Worm (Caenorhabditis elegans) whole organism, late embryonic: Measurements from ENCODE around the gene F48F5.6.

Experiments
- K02D7.2 ChIP-seq: sonication (generic microtip); optimal IDR thresholded peaks from 2 replicates; lab custom pipeline; 2017; ENCODE audit warnings: mild to moderate bottlenecking, missing genetic modification characterization, missing compliant biosample characterization
- T23F11.4 ChIP-seq: fragments of 200-800 bp; sonication (Bioruptor generic); optimal IDR thresholded peaks from 2 replicates; lab custom pipeline; 2018; ENCODE audit warnings: mild to moderate bottlenecking, missing genetic modification characterization, missing compliant biosample characterization
- ceh-18 ChIP-seq: sonication (generic microtip); optimal IDR thresholded peaks from 2 replicates; lab custom pipeline; 2016; ENCODE audit warnings: missing genetic modification characterization, missing compliant biosample characterization
- ceh-19 ChIP-seq: fragments of 200-800 bp; sonication (Bioruptor generic); optimal IDR thresholded peaks from 2 replicates; lab custom pipeline; 2018; ENCODE audit warnings: mild to moderate bottlenecking, missing genetic modification characterization, missing compliant biosample characterization
- ceh-31 ChIP-seq: sonication (generic microtip); optimal IDR thresholded peaks from 2 replicates; lab custom pipeline; 2016; ENCODE audit warnings: missing genetic modification characterization, missing compliant biosample characterization
- ceh-48 ChIP-seq: sonication (generic microtip); optimal IDR thresholded peaks from 2 replicates; lab custom pipeline; 2016; ENCODE audit warnings: missing genetic modification characterization, inconsistent platforms, missing compliant biosample characterization
- ceh-6 ChIP-seq: fragments of 200-800 bp; sonication (Bioruptor generic); optimal IDR thresholded peaks from 2 replicates; lab custom pipeline; 2018; ENCODE audit warnings: mild to moderate bottlenecking, missing genetic modification characterization, missing compliant biosample characterization
- ceh-9 ChIP-seq: sonication (generic microtip); optimal IDR thresholded peaks from 2 replicates; lab custom pipeline; 2016; ENCODE audit warnings: mild to moderate bottlenecking, missing genetic modification characterization, inconsistent platforms, missing compliant biosample characterization
- dve-1 ChIP-seq: sonication (generic microtip); optimal IDR thresholded peaks from 2 replicates; lab custom pipeline; 2017; ENCODE audit warnings: antibody characterized with exemption, mild to moderate bottlenecking, missing genetic modification characterization, missing compliant biosample characterization
- elt-2 ChIP-seq: sonication (generic microtip); optimal IDR thresholded peaks from 2 replicates; lab custom pipeline; 2016; ENCODE audit warnings: missing genetic modification reagents, missing genetic modification characterization, missing compliant biosample characterization
- elt-4 ChIP-seq: sonication (generic microtip); optimal IDR thresholded peaks from 2 replicates; lab custom pipeline; 2016; ENCODE audit warnings: missing genetic modification characterization, missing compliant biosample characterization
- ets-4 ChIP-seq: sonication (generic microtip); optimal IDR thresholded peaks from 2 replicates; lab custom pipeline; 2016; ENCODE audit warnings: missing genetic modification characterization, missing compliant biosample characterization
- eyg-1 ChIP-seq: sonication (generic microtip); optimal IDR thresholded peaks from 2 replicates; lab custom pipeline; 2016; ENCODE audit warnings: missing genotype, missing genetic modification characterization, missing compliant biosample characterization
- fkh-10 ChIP-seq: fragments of 150-350 bp; optimal IDR thresholded peaks from 2 replicates; lab custom pipeline; 2014; ENCODE audit warnings: missing biosample characterization, missing genetic modification reagents, missing genetic modification characterization
- fkh-6 ChIP-seq: sonication (generic microtip); optimal IDR thresholded peaks from 2 replicates; lab custom pipeline; 2016; ENCODE audit warnings: missing genetic modification characterization, missing compliant biosample characterization
- hlh-13 ChIP-seq: fragments of 200-800 bp; sonication (Bioruptor generic); optimal IDR thresholded peaks from 2 replicates; lab custom pipeline; 2018; ENCODE audit warnings: mild to moderate bottlenecking, missing genetic modification characterization, missing compliant biosample characterization
- hlh-6 ChIP-seq: sonication (generic microtip); optimal IDR thresholded peaks from 2 replicates; lab custom pipeline; 2016; ENCODE audit warnings: missing genotype, missing genetic modification characterization, missing compliant biosample characterization
- hlh-8 ChIP-seq: sonication (generic microtip); optimal IDR thresholded peaks from 2 replicates; lab custom pipeline; 2016; ENCODE audit warnings: missing genotype, missing genetic modification characterization, missing compliant biosample characterization
- lim-6 ChIP-seq: sonication (generic microtip); optimal IDR thresholded peaks from 2 replicates; lab custom pipeline; 2016; ENCODE audit warnings: missing genetic modification characterization, missing compliant biosample characterization
- lin-11 ChIP-seq: fragments of 200-800 bp; sonication (Bioruptor generic); optimal IDR thresholded peaks from 2 replicates; lab custom pipeline; 2018; ENCODE audit warnings: mild to moderate bottlenecking, missing genetic modification characterization, missing compliant biosample characterization
- madf-2 ChIP-seq: sonication (generic microtip); optimal IDR thresholded peaks from 2 replicates; lab custom pipeline; 2017; ENCODE audit warnings: missing genetic modification characterization, missing compliant biosample characterization
- mec-3 ChIP-seq: sonication (generic microtip); optimal IDR thresholded peaks from 2 replicates; lab custom pipeline; 2016; ENCODE audit warnings: borderline replicate concordance, missing genetic modification characterization, missing compliant biosample characterization
- nfya-1 ChIP-seq: sonication (generic microtip); optimal IDR thresholded peaks from 2 replicates; lab custom pipeline; 2017; ENCODE audit warnings: missing genetic modification characterization, mild to moderate bottlenecking, missing compliant biosample characterization, antibody characterized with exemption, moderate library complexity
- nhr-11 ChIP-seq: fragments of 150-350 bp; optimal IDR thresholded peaks from 2 replicates; lab custom pipeline; 2014; ENCODE audit warnings: missing biosample characterization, missing genetic modification characterization
- nhr-232 ChIP-seq: sonication (generic microtip); optimal IDR thresholded peaks from 2 replicates; lab custom pipeline; 2016; ENCODE audit warnings: missing genetic modification characterization, missing compliant biosample characterization
- odd-2 ChIP-seq: sonication (generic microtip); optimal IDR thresholded peaks from 2 replicates; lab custom pipeline; 2017; ENCODE audit warnings: antibody characterized with exemption, mild to moderate bottlenecking, missing genetic modification characterization, missing compliant biosample characterization
- pag-3 ChIP-seq: sonication (generic microtip); optimal IDR thresholded peaks from 2 replicates; lab custom pipeline; 2016; ENCODE audit warnings: missing compliant biosample characterization, missing genetic modification characterization, borderline replicate concordance
- pat-9 ChIP-seq: fragments of 200-800 bp; sonication (Bioruptor generic); optimal IDR thresholded peaks from 2 replicates; lab custom pipeline; 2018; ENCODE audit warnings: mild to moderate bottlenecking, missing genetic modification characterization, moderate library complexity, missing compliant biosample characterization
- pha-2 ChIP-seq: sonication (generic microtip); optimal IDR thresholded peaks from 2 replicates; lab custom pipeline; 2017; ENCODE audit warnings: mild to moderate bottlenecking, missing genetic modification characterization, missing compliant biosample characterization
- ref-2 ChIP-seq: sonication (generic microtip); optimal IDR thresholded peaks from 2 replicates; lab custom pipeline; 2016; ENCODE audit warnings: missing genetic modification characterization, missing compliant biosample characterization
- rnt-1 ChIP-seq: sonication (generic microtip); optimal IDR thresholded peaks from 2 replicates; lab custom pipeline; 2016; ENCODE audit warnings: missing genetic modification characterization, missing compliant biosample characterization
- sdc-2 ChIP-seq: sonication (generic microtip); optimal IDR thresholded peaks from 2 replicates; lab custom pipeline; 2016; ENCODE audit warnings: missing genotype, missing genetic modification characterization, missing compliant biosample characterization
- sox-2 ChIP-seq: fragments of 200-800 bp; sonication (Bioruptor generic); IDR thresholded peaks from 2 replicates; pipeline ENCODE4 v1.3.6; 2022; ENCODE audit warnings: missing genetic modification reagents, missing genetic modification characterization, missing compliant biosample characterization
- sox-4 ChIP-seq: sonication (generic microtip); optimal IDR thresholded peaks from 2 replicates; lab custom pipeline; 2017; ENCODE audit warnings: mild to moderate bottlenecking, missing genetic modification characterization, inconsistent platforms, missing compliant biosample characterization
- syd-9 ChIP-seq: sonication (generic microtip); optimal IDR thresholded peaks from 2 replicates; lab custom pipeline; 2016; ENCODE audit warnings: mild to moderate bottlenecking, missing genetic modification characterization, moderate library complexity, missing compliant biosample characterization
- tbx-2 ChIP-seq: sonication (generic microtip); optimal IDR thresholded peaks from 2 replicates; lab custom pipeline; 2016; ENCODE audit warnings: missing genetic modification characterization, missing compliant biosample characterization
- tbx-7 ChIP-seq: sonication (generic microtip); optimal IDR thresholded peaks from 2 replicates; lab custom pipeline; 2016; ENCODE audit warnings: missing genotype, missing genetic modification characterization, missing compliant biosample characterization
- unc-3 ChIP-seq, 2 experiments: fragments of 200-800 bp in 1 of 2; sonication (Bioruptor generic) in 1 of 2; sonication (generic microtip) in 1 of 2; conservative IDR thresholded peaks in 1 of 2; optimal IDR thresholded peaks in 1 of 2; 2 replicates each; pipeline versions ENCODE4 v1.3.6 to Lab custom; 2016 to 2022; ENCODE audit warnings: missing compliant biosample characterization in 2 of 2, missing genetic modification characterization in 2 of 2, missing genetic modification reagents in 1 of 2
- unc-42 ChIP-seq: sonication (generic microtip); optimal IDR thresholded peaks from 2 replicates; lab custom pipeline; 2016; ENCODE audit warnings: missing genotype, missing genetic modification characterization, missing compliant biosample characterization

The F48F5.6 gene

ce11 chrV:20479013-20479739 is 26.2 kb upstream of the F48F5.6 start, which contains the start of the genes calf-1 and rpl-2:
Gene calf-1, minus strand, starts transcription at chrV:20479089.
Gene rpl-2, plus strand, starts transcription at chrV:20479689.
- no peak for TF ChIP-seq K02D7.2 (tag; lab: Kevin White, UChicago)
- no peak for TF ChIP-seq madf-2 (tag; lab: Kevin White, UChicago)
- no peak for TF ChIP-seq T23F11.4
- TF ChIP-seq hlh-8 (tag; lab: Kevin White, UChicago): no peak
- no peak for TF ChIP-seq pat-9 (tag; lab: Kevin White, UChicago)
- no peak for TF ChIP-seq sox-2 (GFP tag; lab: Robert Waterston, UW)
- TF ChIP-seq ceh-6 (GFP tag; lab: Kevin White, UChicago): no peak
- no peak for TF ChIP-seq eyg-1 (tag; lab: Kevin White, UChicago)
- TF ChIP-seq lin-11: no peak
- no peak for TF ChIP-seq dve-1 (tag; lab: Kevin White, UChicago)
- TF ChIP-seq nfya-1: peak; percentile 56
- no peak for TF ChIP-seq unc-3 (GFP tag; conservative IDR thresholded peaks at IDR 0.05; lab: Robert Waterston, UW)
- no peak for TF ChIP-seq unc-3 (tag; optimal IDR thresholded peaks at IDR 0.05; lab: Kevin White, UChicago)
- no peak for TF ChIP-seq tbx-7 (tag; lab: Kevin White, UChicago)
- no peak for TF ChIP-seq ceh-19
- TF ChIP-seq hlh-13 (GFP tag; lab: Kevin White, UChicago): no peak
- no peak for TF ChIP-seq sdc-2 (tag; lab: Kevin White, UChicago)
- TF ChIP-seq ceh-48 (tag; lab: Kevin White, UChicago): peak; percentile 83
- TF ChIP-seq ref-2 (tag; lab: Kevin White, UChicago): no peak
- peak; percentile 11 for TF ChIP-seq elt-2 (tag; lab: Kevin White, UChicago)
- TF ChIP-seq fkh-6 (tag; lab: Kevin White, UChicago): no peak
- no peak for TF ChIP-seq lim-6 (tag; lab: Kevin White, UChicago)
- peak; percentile 49 for TF ChIP-seq ceh-31 (tag; lab: Kevin White, UChicago)
- TF ChIP-seq fkh-10 (GFP tag; lab: Kevin White, UChicago): no peak
- no peak for TF ChIP-seq syd-9 (tag; lab: Kevin White, UChicago)
- TF ChIP-seq odd-2 (tag; lab: Kevin White, UChicago): no peak
- TF ChIP-seq ceh-18 (tag; lab: Kevin White, UChicago): no peak
- TF ChIP-seq pag-3: no peak
- no peak for TF ChIP-seq nhr-232
- peak; percentile 84 for TF ChIP-seq unc-42 (tag; lab: Kevin White, UChicago)
- no peak for TF ChIP-seq rnt-1 (tag; lab: Kevin White, UChicago)
- no peak for TF ChIP-seq sox-4 (tag; lab: Kevin White, UChicago)

DNA sequence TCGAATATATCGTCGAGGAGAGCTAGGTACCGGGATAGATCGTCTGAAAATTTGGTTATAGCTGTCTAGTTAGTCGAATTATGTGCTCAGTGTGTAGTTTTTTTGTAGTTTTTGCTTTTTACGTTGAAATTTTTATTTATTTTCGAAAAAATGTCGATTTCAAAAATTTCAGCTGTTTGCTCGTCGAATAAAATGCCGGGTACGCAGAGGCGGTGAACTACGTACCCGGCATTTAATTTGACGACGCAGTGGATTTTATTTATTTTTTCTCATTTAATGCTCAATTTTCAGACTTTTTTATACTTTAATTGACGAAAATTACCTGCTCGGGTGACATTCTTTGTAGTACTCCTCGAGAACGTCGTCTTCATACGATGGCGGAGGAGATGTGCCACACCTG is 24.0 kb upstream of the F48F5.6 start:
- TF ChIP-seq mec-3 (tag; lab: Kevin White, UChicago) (no peak), hlh-6 (tag; lab: Kevin White, UChicago) (no peak), ref-2 (tag; lab: Kevin White, UChicago) (no peak), tbx-2 (tag; lab: Kevin White, UChicago) (no peak), nhr-11 (tag; lab: Kevin White, UChicago) (no peak), elt-4 (no peak), hlh-13 (GFP tag; lab: Kevin White, UChicago) (no peak), ets-4 (tag; lab: Kevin White, UChicago) (no peak), ceh-9 (no peak), pha-2 (tag; lab: Kevin White, UChicago) (no peak)
